Fruit fly (Drosophila melanogaster) Kc167 (cell line): Measurements from ENCODE around the gene Cp7Fb.
A peak's percentile ranks its signal among the peaks of the same experiment; 100 is the strongest.

ENCODE experiments used
- h ChIP-seq: fragments of >200 bp; optimal IDR thresholded peaks from 3 replicates; lab custom pipeline; 2018; ENCODE audit warnings: missing external identifiers
- insv ChIP-seq: fragments of >200 bp; optimal IDR thresholded peaks from 3 replicates; lab custom pipeline; 2018; ENCODE audit warnings: missing external identifiers
- ttk ChIP-seq: sonication (Bioruptor generic); optimal IDR thresholded peaks from 2 replicates; lab custom pipeline; 2017; ENCODE audit warnings: missing external identifiers

DNA sequence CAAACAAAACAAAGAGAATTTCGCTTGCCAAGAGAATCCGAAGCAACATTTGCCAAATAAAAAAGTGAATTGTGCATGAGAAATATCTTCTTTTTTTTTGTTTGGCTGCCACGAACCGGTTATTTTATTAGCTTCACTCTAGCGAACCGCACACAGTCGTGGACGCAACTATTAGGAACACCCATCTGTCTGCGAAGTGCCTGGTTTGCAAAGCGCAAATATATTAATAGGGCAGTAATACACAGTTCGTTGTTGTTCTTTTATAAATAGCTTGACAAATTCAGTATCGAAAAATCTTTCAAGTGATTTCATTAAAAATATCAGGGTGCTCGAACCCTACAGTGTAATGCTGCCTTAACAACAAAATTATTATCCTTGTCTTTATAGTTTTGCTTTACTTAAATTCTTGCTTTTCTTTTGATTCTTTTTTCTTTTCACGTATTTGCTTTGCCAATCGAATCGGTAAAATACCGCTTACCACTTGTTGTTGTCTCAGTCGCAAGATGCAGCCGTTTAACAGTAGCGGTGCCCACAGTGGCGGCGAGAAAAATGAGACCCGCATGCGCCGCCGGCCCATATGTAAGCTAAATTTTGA, 17.9 kb downstream of the Cp7Fb start:
- TF ChIP-seq ttk (lab: Kevin White, UChicago) (no peak), insv (lab: Kevin White, UChicago) (peak; percentile 25), h (lab: Kevin White, UChicago) (peak; percentile 9)
